Worm (Caenorhabditis elegans) whole organism, mixed stage, embryonic: Measurements from ENCODE around the gene tpst-1.
A peak's percentile ranks its signal among the peaks of the same experiment; 100 is the strongest.

ENCODE experiments used
- M03D4.4 ChIP-seq: sonication (generic microtip); optimal IDR thresholded peaks from 2 replicates; lab custom pipeline; 2017; ENCODE audit warnings: mild to moderate bottlenecking, missing genetic modification characterization, missing compliant biosample characterization
- ceh-43 ChIP-seq: fragments of 200-800 bp; sonication (Bioruptor generic); optimal IDR thresholded peaks from 2 replicates; lab custom pipeline; 2018; ENCODE audit warnings: mild to moderate bottlenecking, missing genetic modification characterization, moderate library complexity, missing compliant biosample characterization
- ceh-83 ChIP-seq: fragments of 200-800 bp; sonication (Bioruptor generic); optimal IDR thresholded peaks from 2 replicates; lab custom pipeline; 2018; ENCODE audit warnings: mild to moderate bottlenecking, missing genetic modification characterization, missing compliant biosample characterization
- ces-1 ChIP-seq: fragments of 150-350 bp; optimal IDR thresholded peaks from 2 replicates; lab custom pipeline; 2014; ENCODE audit warnings: missing biosample characterization, missing genetic modification reagents, missing genetic modification characterization
- drap-1 ChIP-seq: fragments of 200-800 bp; sonication (Bioruptor generic); optimal IDR thresholded peaks from 3 replicates; lab custom pipeline; 2018; ENCODE audit warnings: mild to moderate bottlenecking, missing genetic modification characterization, missing compliant biosample characterization
- elt-1 ChIP-seq: sonication (generic microtip); optimal IDR thresholded peaks from 2 replicates; lab custom pipeline; 2017; ENCODE audit warnings: missing genetic modification characterization, mild to moderate bottlenecking, missing compliant biosample characterization, antibody characterized with exemption, moderate library complexity, borderline replicate concordance; ENCODE audit not compliant: insufficient read depth
- elt-3 ChIP-seq: fragments of 150-350 bp; optimal IDR thresholded peaks from 2 replicates; lab custom pipeline; 2014; ENCODE audit warnings: missing biosample characterization, missing genetic modification characterization
- ham-2 ChIP-seq: fragments of 200-800 bp; sonication (Bioruptor generic); optimal IDR thresholded peaks from 2 replicates; lab custom pipeline; 2018; ENCODE audit warnings: mild to moderate bottlenecking, missing genetic modification characterization, missing compliant biosample characterization
- hlh-1 ChIP-seq: fragments of 150-350 bp; optimal IDR thresholded peaks from 2 replicates; lab custom pipeline; 2014; ENCODE audit warnings: missing biosample characterization, missing genetic modification reagents, missing genetic modification characterization
- lin-13 ChIP-seq: fragments of 150-350 bp; optimal IDR thresholded peaks from 2 replicates; lab custom pipeline; 2014; ENCODE audit warnings: missing biosample characterization, missing genetic modification characterization
- mep-1 ChIP-seq: fragments of 150-350 bp; optimal IDR thresholded peaks from 2 replicates; lab custom pipeline; 2017; ENCODE audit warnings: missing biosample characterization, missing genetic modification reagents, missing genetic modification characterization, inconsistent platforms
- mls-2 ChIP-seq: sonication (generic microtip); optimal IDR thresholded peaks from 2 replicates; lab custom pipeline; 2016; ENCODE audit warnings: mild to moderate bottlenecking, missing genetic modification characterization, moderate library complexity, missing compliant biosample characterization
- nhr-12 ChIP-seq: fragments of 150-350 bp; optimal IDR thresholded peaks from 2 replicates; lab custom pipeline; 2014; ENCODE audit warnings: missing biosample characterization, missing genetic modification characterization
- nhr-2 ChIP-seq: fragments of 150-350 bp; optimal IDR thresholded peaks from 2 replicates; lab custom pipeline; 2014; ENCODE audit warnings: missing biosample characterization, missing genetic modification characterization
- nhr-237 ChIP-seq: fragments of 150-350 bp; optimal IDR thresholded peaks from 2 replicates; lab custom pipeline; 2014; ENCODE audit warnings: missing biosample characterization, missing genetic modification characterization
- nhr-28 ChIP-seq: fragments of 150-350 bp; optimal IDR thresholded peaks from 2 replicates; lab custom pipeline; 2014; ENCODE audit warnings: missing biosample characterization, missing genetic modification characterization
- nhr-76 ChIP-seq: sonication (generic microtip); optimal IDR thresholded peaks from 2 replicates; lab custom pipeline; 2017; ENCODE audit warnings: missing biosample characterization, missing genetic modification characterization
- pha-4 ChIP-seq: fragments of 150-350 bp; optimal IDR thresholded peaks from 2 replicates; lab custom pipeline; 2018; ENCODE audit warnings: missing biosample characterization, missing genetic modification reagents, missing genetic modification characterization
- sptf-1 ChIP-seq: sonication (generic microtip); optimal IDR thresholded peaks from 2 replicates; lab custom pipeline; 2017; ENCODE audit warnings: mild to moderate bottlenecking, missing genetic modification characterization, moderate library complexity, missing compliant biosample characterization
- unc-120 ChIP-seq: sonication (generic microtip); optimal IDR thresholded peaks from 2 replicates; lab custom pipeline; 2017; ENCODE audit warnings: missing genetic modification characterization, missing compliant biosample characterization; ENCODE audit not compliant: poor library complexity, severe bottlenecking
- unc-39 ChIP-seq: fragments of 150-350 bp; optimal IDR thresholded peaks from 2 replicates; lab custom pipeline; 2014; ENCODE audit warnings: missing biosample characterization, missing genetic modification characterization
- unc-62 ChIP-seq: fragments of 150-350 bp; optimal IDR thresholded peaks from 2 replicates; lab custom pipeline; 2014; ENCODE audit warnings: missing biosample characterization, missing genetic modification reagents, missing genetic modification characterization
- zip-8 ChIP-seq: fragments of 150-350 bp; optimal IDR thresholded peaks from 2 replicates; lab custom pipeline; 2014; ENCODE audit warnings: missing biosample characterization, missing genetic modification characterization
- ztf-11 ChIP-seq: fragments of 150-350 bp; optimal IDR thresholded peaks from 2 replicates; lab custom pipeline; 2014; ENCODE audit warnings: missing biosample characterization, missing genetic modification characterization

Gene tpst-1

ce11 chrIII:12685372-12686298 is 23.5 kb upstream of the tpst-1 start:
- TF ChIP-seq mls-2: no peak
- no peak for TF ChIP-seq nhr-2 (tag; lab: Kevin White, UChicago)
- TF ChIP-seq ceh-43 (GFP tag; lab: Kevin White, UChicago): no peak
- TF ChIP-seq elt-3 (tag; lab: Kevin White, UChicago): no peak
- TF ChIP-seq nhr-12 (tag; lab: Kevin White, UChicago): no peak
- no peak for TF ChIP-seq mep-1 (tag; lab: Kevin White, UChicago)
- TF ChIP-seq elt-1 (tag; lab: Kevin White, UChicago): no peak
- no peak for TF ChIP-seq zip-8 (tag; lab: Kevin White, UChicago)
- no peak for TF ChIP-seq unc-120
- TF ChIP-seq ham-2 (GFP tag; lab: Kevin White, UChicago): no peak

ce11 chrIII:12680266-12680665 is 18.2 kb upstream of the tpst-1 start:
- TF ChIP-seq nhr-237 (tag; lab: Kevin White, UChicago) (no peak), unc-62 (GFP tag; lab: Kevin White, UChicago) (no peak), nhr-28 (tag; lab: Kevin White, UChicago) (no peak), mep-1 (tag; lab: Kevin White, UChicago) (no peak), unc-39 (tag; lab: Kevin White, UChicago) (no peak), ceh-83 (GFP tag; lab: Kevin White, UChicago) (no peak), mls-2 (no peak), ces-1 (GFP tag; lab: Kevin White, UChicago) (no peak), hlh-1 (no peak)
- TF ChIP-seq, all 35 proteins: peak for 0

ce11 chrIII:12673382-12673970 is 11.4 kb upstream of the tpst-1 start, which contains the start of the genes taf-7.2 and elpc-2:
TSS of gene taf-7.2 (minus strand) at chrIII:12673423.
TSS of gene elpc-2 (plus strand) at chrIII:12673677.
- TF ChIP-seq zip-8 (tag; lab: Kevin White, UChicago): no peak
- TF ChIP-seq lin-13 (tag; lab: Kevin White, UChicago): peak; percentile 17
- TF ChIP-seq pha-4 (tag; lab: Kevin White, UChicago): no peak
- TF ChIP-seq hlh-1: no peak
- no peak for TF ChIP-seq mep-1 (tag; lab: Kevin White, UChicago)

- TF ChIP-seq sptf-1 (tag; lab: Kevin White, UChicago) (no peak), drap-1 (GFP tag; lab: Kevin White, UChicago) (no peak), unc-39 (tag; lab: Kevin White, UChicago) (no peak), M03D4.4 (tag; lab: Kevin White, UChicago) (no peak), ceh-83 (GFP tag; lab: Kevin White, UChicago) (no peak), ces-1 (GFP tag; lab: Kevin White, UChicago) (no peak), nhr-2 (tag; lab: Kevin White, UChicago) (no peak), ztf-11 (tag; lab: Kevin White, UChicago) (no peak), nhr-28 (tag; lab: Kevin White, UChicago) (no peak)
Observed at ce11 chrIII:12668821-12669220, 6.7 kb upstream of the tpst-1 start.

- TF ChIP-seq unc-120 (peak; percentile 64), ces-1 (GFP tag; lab: Kevin White, UChicago) (peak; percentile 4), hlh-1 (peak; percentile 67)
Observed at ce11 chrIII:12665500-12665907, 3.4 kb upstream of the tpst-1 start.

- TF ChIP-seq unc-120: no peak
- no peak for TF ChIP-seq nhr-28 (tag; lab: Kevin White, UChicago)
- TF ChIP-seq hlh-1: no peak
- TF ChIP-seq drap-1 (GFP tag; lab: Kevin White, UChicago): no peak
- no peak for TF ChIP-seq mep-1 (tag; lab: Kevin White, UChicago)
- TF ChIP-seq nhr-76 (tag; lab: Kevin White, UChicago): no peak
- TF ChIP-seq ztf-11 (tag; lab: Kevin White, UChicago): no peak
- TF ChIP-seq unc-39 (tag; lab: Kevin White, UChicago): no peak
- TF ChIP-seq nhr-2 (tag; lab: Kevin White, UChicago): no peak
- no peak for TF ChIP-seq lin-13 (tag; lab: Kevin White, UChicago)
Observed at ce11 chrIII:12658649-12659048, 3.4 kb downstream of the tpst-1 start.
